Fruit fly (Drosophila melanogaster): ENCODE results near the gene png.

png gene

DNA sequence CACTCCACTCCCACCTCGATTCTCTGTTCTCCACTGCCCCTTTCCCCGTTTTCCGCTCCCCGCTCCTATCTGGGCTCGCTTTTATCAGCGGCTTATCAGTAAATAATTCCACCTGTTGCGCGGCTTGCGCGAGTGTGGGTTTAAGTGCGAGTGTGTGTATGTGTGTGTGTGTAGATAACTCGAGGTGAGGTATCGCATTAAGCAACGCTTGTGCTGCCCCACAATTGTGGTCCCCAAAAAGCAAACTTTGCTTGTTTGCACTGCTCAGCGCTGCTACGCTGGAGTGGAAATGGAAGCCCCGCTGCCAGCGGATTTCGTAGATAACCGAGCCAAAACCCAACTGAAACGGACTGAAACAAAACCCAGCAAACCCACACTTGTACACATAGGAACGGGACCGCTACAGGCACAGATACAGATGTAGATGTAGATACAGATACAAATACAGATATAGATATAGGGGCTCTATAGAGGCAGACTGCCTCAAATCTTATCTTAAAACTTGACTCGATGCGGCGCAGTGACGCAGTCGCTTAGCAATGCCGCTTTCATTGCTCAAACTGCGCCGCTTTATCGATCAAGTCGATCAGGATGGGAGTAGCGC, 29.9 kb upstream of the png start (continued):
- TF ChIP-seq CG3407 (GFP tag; optimal IDR thresholded peaks at IDR 0.05) (peak; percentile 35), wor (GFP tag; IDR thresholded peaks at IDR 0.05) (no peak), Nf-YA (GFP tag; IDR thresholded peaks at IDR 0.05) (no peak), Tbp (GFP tag; optimal IDR thresholded peaks at IDR 0.05) (no peak), CG10543 (GFP tag; optimal IDR thresholded peaks at IDR 0.05) (peak; percentile 72), Dip2 (GFP tag; IDR thresholded peaks at IDR 0.05) (no peak), CG12769 (tag; optimal IDR thresholded peaks at IDR 0.05) (peak; percentile 32), CG4617 (GFP tag; optimal IDR thresholded peaks at IDR 0.05; ENCODE audit: borderline replicate concordance) (no peak), CG17385 (GFP tag; optimal IDR thresholded peaks at IDR 0.05) (peak; percentile 20), NfI (GFP tag; optimal IDR thresholded peaks at IDR 0.05) (peak; percentile 5), D (optimal IDR thresholded peaks at IDR 0.05) (no peak), D (GFP tag; optimal IDR thresholded peaks at IDR 0.05) (no peak), CG4730 (GFP tag; IDR thresholded peaks at IDR 0.05) (no peak), CG14441 (GFP tag; IDR thresholded peaks at IDR 0.05) (no peak), hth (optimal IDR thresholded peaks at IDR 0.05) (no peak), CG14667 (GFP tag; IDR thresholded peaks at IDR 0.05) (no peak), tna (GFP tag; IDR thresholded peaks at IDR 0.05; ENCODE audit: partially characterized antibody) (no peak), CoRest (tag; optimal IDR thresholded peaks at IDR 0.05) (no peak), Fer1 (GFP tag; optimal IDR thresholded peaks at IDR 0.05) (peak; percentile 45), klu (GFP tag; IDR thresholded peaks at IDR 0.05) (no peak), CG8290 (GFP tag; optimal IDR thresholded peaks at IDR 0.05) (no peak), CG8290 (tag; optimal IDR thresholded peaks at IDR 0.05) (peak in 1 of 2 experiments; percentile 34), CG2712 (tag; optimal IDR thresholded peaks at IDR 0.05) (no peak), CG2202 (tag; optimal IDR thresholded peaks at IDR 0.05) (no peak), CG11723 (GFP tag; optimal IDR thresholded peaks at IDR 0.05) (peak; percentile 28), cg (GFP tag; optimal IDR thresholded peaks at IDR 0.05) (peak; percentile 65), D19A (tag; optimal IDR thresholded peaks at IDR 0.05) (peak; percentile 17), grn (GFP tag; optimal IDR thresholded peaks at IDR 0.05) (peak; percentile 91), CG3847 (GFP tag; IDR thresholded peaks at IDR 0.05) (no peak), sens (GFP tag) (peak; percentile 81), Lpt (GFP tag; optimal IDR thresholded peaks at IDR 0.05) (no peak), CG7372 (GFP tag; IDR thresholded peaks at IDR 0.05) (no peak), CG18599 (GFP tag; optimal IDR thresholded peaks at IDR 0.05) (peak; percentile 3), z (GFP tag; IDR thresholded peaks at IDR 0.05) (peak; percentile 82), Asciz (GFP tag; optimal IDR thresholded peaks at IDR 0.05) (peak; percentile 19), CG10565 (GFP tag; optimal IDR thresholded peaks at IDR 0.05) (no peak), CG6272 (GFP tag; IDR thresholded peaks at IDR 0.05) (no peak), jing (GFP tag; optimal IDR thresholded peaks at IDR 0.05) (no peak), Scr (GFP tag; IDR thresholded peaks at IDR 0.05; ENCODE audit: partially characterized antibody) (no peak), CG11456 (GFP tag; IDR thresholded peaks at IDR 0.05) (no peak), CG10267 (tag; optimal IDR thresholded peaks at IDR 0.05) (no peak), psq (GFP tag; optimal IDR thresholded peaks at IDR 0.05) (no peak), sug (tag; optimal IDR thresholded peaks at IDR 0.05) (peak; percentile 4), Neu2 (GFP tag; optimal IDR thresholded peaks at IDR 0.05; ENCODE audit: borderline replicate concordance) (no peak), CG4854 (GFP tag; optimal IDR thresholded peaks at IDR 0.05) (no peak), tup (GFP tag; optimal IDR thresholded peaks at IDR 0.05) (no peak), GATAe (GFP tag; conservative IDR thresholded peaks at IDR 0.05) (peak; percentile 56), CG17359 (tag; optimal IDR thresholded peaks at IDR 0.05) (peak; percentile 2), MESR4 (GFP tag; optimal IDR thresholded peaks at IDR 0.05) (no peak), Trl (optimal IDR thresholded peaks at IDR 0.05) (no peak), Trl (GFP tag; optimal IDR thresholded peaks at IDR 0.05) (no peak), mld (GFP tag; IDR thresholded peaks at IDR 0.05; ENCODE audit: partially characterized antibody) (no peak)
